Fruit fly (Drosophila melanogaster) whole organism, embryonic: ENCODE data around the gene CG14667.

ENCODE experiments used
- BEAF-32 ChIP-seq: fragments of 200-800 bp; sonication (Bioruptor generic); optimal IDR thresholded peaks from 3 replicates; lab custom pipeline; 2017; ENCODE audit warnings: missing biosample characterization, missing genetic modification characterization, mild to moderate bottlenecking, moderate library complexity, missing genetic modification reagents
- CG10565 ChIP-seq: fragments of 200-800 bp; sonication (Bioruptor generic); optimal IDR thresholded peaks from 3 replicates; lab custom pipeline; 2016; ENCODE audit warnings: missing biosample characterization, mild to moderate bottlenecking, missing genetic modification characterization
- CG11456 ChIP-seq: fragments of 200-800 bp; sonication (Bioruptor generic); IDR thresholded peaks from 3 replicates; pipeline ENCODE4 v1.3.6; 2022; ENCODE audit warnings: missing biosample characterization, missing genetic modification characterization
- CG13424 ChIP-seq: fragments of 200-800 bp; sonication (Bioruptor generic); optimal IDR thresholded peaks from 2 replicates; lab custom pipeline; 2019; ENCODE audit warnings: missing biosample characterization, mild to moderate bottlenecking, missing genetic modification characterization, moderate library complexity
- CG14441 ChIP-seq: fragments of 200-800 bp; sonication (Bioruptor generic); IDR thresholded peaks from 2 replicates; pipeline ENCODE4 v1.3.6; 2022; ENCODE audit warnings: missing biosample characterization, missing genetic modification characterization
- CG15601 ChIP-seq: fragments of 200-800 bp; sonication (Bioruptor generic); optimal IDR thresholded peaks from 3 replicates; lab custom pipeline; 2019; ENCODE audit warnings: missing biosample characterization, mild to moderate bottlenecking, missing genetic modification characterization, moderate library complexity
- CG16779 ChIP-seq: fragments of 200-800 bp; sonication (Bioruptor generic); IDR thresholded peaks from 2 replicates; pipeline ENCODE4 v1.3.6; 2022; ENCODE audit warnings: missing biosample characterization, missing genetic modification characterization
- CG16813 ChIP-seq: fragments of 200-800 bp; sonication (Bioruptor generic); IDR thresholded peaks from 3 replicates; pipeline ENCODE4 v1.3.6; 2022; ENCODE audit warnings: missing biosample characterization, missing genetic modification characterization; ENCODE audit not compliant: partially characterized antibody
- CG17186 ChIP-seq: fragments of 200-800 bp; sonication (Bioruptor generic); optimal IDR thresholded peaks from 3 replicates; lab custom pipeline; 2017; ENCODE audit warnings: missing biosample characterization, missing genetic modification reagents, missing genetic modification characterization
- CG17802 ChIP-seq: fragments of 200-800 bp; sonication (Bioruptor generic); optimal IDR thresholded peaks from 2 replicates; lab custom pipeline; 2018; ENCODE audit warnings: missing biosample characterization, mild to moderate bottlenecking, missing genetic modification characterization, moderate library complexity
- CG18011 ChIP-seq: fragments of 200-800 bp; sonication (Bioruptor generic); optimal IDR thresholded peaks from 2 replicates; lab custom pipeline; 2017; ENCODE audit warnings: missing biosample characterization, missing genetic modification characterization, mild to moderate bottlenecking, moderate library complexity, missing genotype
- CG2875 ChIP-seq: fragments of 200-800 bp; sonication (Bioruptor generic); optimal IDR thresholded peaks from 2 replicates; lab custom pipeline; 2017; ENCODE audit warnings: missing biosample characterization, mild to moderate bottlenecking, missing genetic modification characterization, missing genetic modification reagents
- CG32767 ChIP-seq: fragments of 200-800 bp; sonication (Bioruptor generic); IDR thresholded peaks from 2 replicates; pipeline ENCODE4 v1.3.6; 2022; ENCODE audit warnings: missing biosample characterization, missing genetic modification characterization
- CG3847 ChIP-seq: fragments of 200-800 bp; sonication (Bioruptor generic); IDR thresholded peaks from 2 replicates; pipeline ENCODE4 v1.3.6; 2022; ENCODE audit warnings: missing biosample characterization, missing genetic modification characterization
- CG42726 ChIP-seq: fragments of 200-800 bp; sonication (Bioruptor generic); IDR thresholded peaks from 2 replicates; pipeline ENCODE4 v1.3.6; 2022; ENCODE audit warnings: missing biosample characterization, missing genetic modification characterization; ENCODE audit not compliant: partially characterized antibody
- CG6272 ChIP-seq: fragments of 200-800 bp; sonication (Bioruptor generic); IDR thresholded peaks from 2 replicates; pipeline ENCODE4 v1.3.6; 2022; ENCODE audit warnings: missing biosample characterization, missing genetic modification characterization
- CG7372 ChIP-seq: fragments of 200-800 bp; sonication (Bioruptor generic); IDR thresholded peaks from 2 replicates; pipeline ENCODE4 v1.3.6; 2022; ENCODE audit warnings: missing biosample characterization, missing genetic modification characterization
- CG8359 ChIP-seq: fragments of 200-800 bp; sonication (Bioruptor generic); optimal IDR thresholded peaks from 2 replicates; lab custom pipeline; 2017; ENCODE audit warnings: missing biosample characterization, mild to moderate bottlenecking, missing genetic modification characterization, borderline replicate concordance
- CG8765 ChIP-seq: fragments of 200-800 bp; sonication (Bioruptor generic); IDR thresholded peaks from 2 replicates; pipeline ENCODE4 v1.3.6; 2022; ENCODE audit warnings: missing biosample characterization, missing genetic modification characterization
- CG9876 ChIP-seq: fragments of 200-800 bp; sonication (Bioruptor generic); optimal IDR thresholded peaks from 2 replicates; lab custom pipeline; 2016; ENCODE audit warnings: missing biosample characterization, missing genetic modification characterization
- Dll ChIP-seq: fragments of 200-800 bp; sonication (Bioruptor generic); IDR thresholded peaks from 4 replicates; pipeline ENCODE4 v1.3.6; 2022; ENCODE audit warnings: missing biosample characterization, missing genetic modification characterization; ENCODE audit not compliant: partially characterized antibody
- Dref ChIP-seq: fragments of 200-800 bp; sonication (Bioruptor generic); IDR thresholded peaks from 2 replicates; pipeline ENCODE4 v1.3.6; 2022; ENCODE audit warnings: missing biosample characterization, missing genetic modification characterization
- ERR ChIP-seq: fragments of 200-800 bp; sonication (Bioruptor generic); optimal IDR thresholded peaks from 2 replicates; lab custom pipeline; 2016; ENCODE audit warnings: missing biosample characterization, missing genetic modification characterization
- Ets65A ChIP-seq: fragments of 200-800 bp; sonication (Bioruptor generic); peaks from one replicate; lab custom pipeline; 2016; ENCODE audit warnings: missing biosample characterization, missing genetic modification characterization
- H15 ChIP-seq: fragments of 200-800 bp; sonication (Bioruptor generic); IDR thresholded peaks from 3 replicates; pipeline ENCODE4 v1.3.6; 2022; ENCODE audit warnings: missing biosample characterization, missing genetic modification characterization
- HLHmδ ChIP-seq: fragments of 200-800 bp; sonication (Bioruptor generic); optimal IDR thresholded peaks from 2 replicates; lab custom pipeline; 2018; ENCODE audit warnings: missing biosample characterization, mild to moderate bottlenecking, missing genetic modification characterization, moderate library complexity
- Hr39 ChIP-seq: fragments of >200 bp; optimal IDR thresholded peaks from 2 replicates; lab custom pipeline; 2017
- Mes4 ChIP-seq: fragments of 200-800 bp; sonication (Bioruptor generic); optimal IDR thresholded peaks from 2 replicates; lab custom pipeline; 2016; ENCODE audit warnings: missing biosample characterization, missing genetic modification characterization
- PHDP ChIP-seq: fragments of 200-800 bp; sonication (Bioruptor generic); optimal IDR thresholded peaks from 3 replicates; lab custom pipeline; 2018; ENCODE audit warnings: missing biosample characterization, mild to moderate bottlenecking, missing genetic modification characterization, moderate library complexity
- TFAM ChIP-seq: fragments of 200-800 bp; sonication (Bioruptor generic); optimal IDR thresholded peaks from 2 replicates; lab custom pipeline; 2017; ENCODE audit warnings: missing biosample characterization, missing genetic modification characterization, inconsistent platforms
- Vsx1 ChIP-seq: fragments of 200-800 bp; sonication (Bioruptor generic); optimal IDR thresholded peaks from 2 replicates; lab custom pipeline; 2017; ENCODE audit warnings: missing biosample characterization, mild to moderate bottlenecking, missing genetic modification characterization, missing genetic modification reagents
- ac ChIP-seq: fragments of 200-800 bp; sonication (Bioruptor generic); optimal IDR thresholded peaks from 3 replicates; lab custom pipeline; 2017; ENCODE audit warnings: missing biosample characterization, mild to moderate bottlenecking, missing genetic modification characterization
- bcd ChIP-seq: fragments of 200-800 bp; sonication (Bioruptor generic); optimal IDR thresholded peaks from 2 replicates; lab custom pipeline; 2017; ENCODE audit warnings: missing biosample characterization, mild to moderate bottlenecking, missing genetic modification characterization
- corto ChIP-seq: fragments of 200-800 bp; sonication (Bioruptor generic); optimal IDR thresholded peaks from 2 replicates; lab custom pipeline; 2016; ENCODE audit warnings: missing biosample characterization, mild to moderate bottlenecking, missing genetic modification characterization, moderate library complexity
- gce ChIP-seq: fragments of 200-800 bp; sonication (Bioruptor generic); IDR thresholded peaks from 3 replicates; pipeline ENCODE4 v1.3.6; 2022; ENCODE audit warnings: missing biosample characterization, missing genetic modification characterization
- grn ChIP-seq: fragments of 200-800 bp; sonication (Bioruptor generic); optimal IDR thresholded peaks from 3 replicates; lab custom pipeline; 2017; ENCODE audit warnings: missing biosample characterization, missing genetic modification characterization
- gsb ChIP-seq: fragments of 200-800 bp; sonication (Bioruptor generic); IDR thresholded peaks from 2 replicates; pipeline ENCODE4 v1.3.6; 2022; ENCODE audit warnings: missing biosample characterization, missing genetic modification characterization
- h ChIP-seq: fragments of >200 bp; optimal IDR thresholded peaks from 2 replicates; lab custom pipeline; 2017
- hb ChIP-seq: fragments of 200-800 bp; sonication (Bioruptor generic); IDR thresholded peaks from 3 replicates; pipeline ENCODE4 v1.3.6; 2022; ENCODE audit warnings: missing biosample characterization, missing genetic modification characterization; ENCODE audit not compliant: partially characterized antibody
- jing ChIP-seq: fragments of 200-800 bp; sonication (Bioruptor generic); optimal IDR thresholded peaks from 2 replicates; lab custom pipeline; 2018; ENCODE audit warnings: missing biosample characterization, mild to moderate bottlenecking, missing genetic modification characterization
- jumu ChIP-seq: fragments of 200-800 bp; sonication (Bioruptor generic); optimal IDR thresholded peaks from 3 replicates; lab custom pipeline; 2016; ENCODE audit warnings: missing biosample characterization, missing genetic modification characterization
- lbe ChIP-seq: fragments of 200-800 bp; sonication (Bioruptor generic); optimal IDR thresholded peaks from 2 replicates; lab custom pipeline; 2016; ENCODE audit warnings: missing biosample characterization, mild to moderate bottlenecking, missing genetic modification characterization
- oc ChIP-seq: fragments of 200-800 bp; sonication (Bioruptor generic); optimal IDR thresholded peaks from 2 replicates; lab custom pipeline; 2018; ENCODE audit warnings: missing biosample characterization, mild to moderate bottlenecking, missing genetic modification characterization, moderate library complexity
- p53 ChIP-seq: fragments of 200-800 bp; sonication (Bioruptor generic); optimal IDR thresholded peaks from 2 replicates; lab custom pipeline; 2016; ENCODE audit warnings: missing biosample characterization, missing genetic modification characterization
- rib ChIP-seq: fragments of 200-800 bp; sonication (Bioruptor generic); IDR thresholded peaks from 2 replicates; pipeline ENCODE4 v1.3.6; 2022; ENCODE audit warnings: missing biosample characterization, missing genetic modification characterization
- row ChIP-seq: fragments of 200-800 bp; sonication (Bioruptor generic); IDR thresholded peaks from 3 replicates; pipeline ENCODE4 v1.3.6; 2022; ENCODE audit warnings: missing biosample characterization, missing genetic modification characterization
- tgo ChIP-seq: fragments of 200-800 bp; sonication (Bioruptor generic); IDR thresholded peaks from 3 replicates; pipeline ENCODE4 v1.3.6; 2022; ENCODE audit warnings: missing biosample characterization, missing genetic modification characterization
- tll ChIP-seq, 2 experiments: fragments of 200-800 bp in 1 of 2; fragments of >200 bp in 1 of 2; sonication (Bioruptor generic) in 1 of 2; optimal IDR thresholded peaks; 2 replicates each; lab custom pipeline; 2017 to 2019; ENCODE audit warnings: missing biosample characterization in 2 of 2, missing genetic modification characterization in 2 of 2, mild to moderate bottlenecking in 1 of 2, moderate library complexity in 1 of 2
- tna ChIP-seq: fragments of 200-800 bp; sonication (Bioruptor generic); IDR thresholded peaks from 2 replicates; pipeline ENCODE4 v1.3.6; 2022; ENCODE audit warnings: missing biosample characterization, missing genetic modification characterization; ENCODE audit not compliant: partially characterized antibody
- unc-4 ChIP-seq: fragments of 200-800 bp; sonication (Bioruptor generic); IDR thresholded peaks from 2 replicates; pipeline ENCODE4 v1.3.6; 2022; ENCODE audit warnings: missing biosample characterization, missing genetic modification characterization; ENCODE audit not compliant: partially characterized antibody

The CG14667 gene

dm6 chr3R:5367512-5368169 is 7.2 kb upstream of the CG14667 start (continued):
- TF ChIP-seq Hr39 (lab: Kevin White, UChicago) (no peak), h (lab: Kevin White, UChicago) (no peak), tgo (no peak), p53 (GFP tag; lab: Kevin White, UChicago) (no peak), oc (tag; lab: Kevin White, UChicago) (no peak), bcd (GFP tag; lab: Kevin White, UChicago) (no peak), CG6272 (GFP tag; lab: Robert Waterston, UW) (no peak), Ets65A (GFP tag; lab: Kevin White, UChicago) (no peak), lbe (GFP tag; lab: Kevin White, UChicago) (no peak), CG18011 (no peak), gsb (no peak), CG32767 (GFP tag; lab: Robert Waterston, UW) (peak; percentile 79), ac (GFP tag; lab: Kevin White, UChicago) (peak; percentile 81), CG11456 (GFP tag; lab: Robert Waterston, UW) (peak; percentile 51; the same call in 1 of the 3 replicates), CG10565 (GFP tag; lab: Kevin White, UChicago) (no peak), CG8765 (GFP tag; lab: Robert Waterston, UW) (no peak), BEAF-32 (GFP tag; lab: Kevin White, UChicago) (no peak), PHDP (tag; lab: Kevin White, UChicago) (no peak), unc-4 (GFP tag; lab: Robert Waterston, UW) (0 out of 2 replicates have a peak, but pooled peaks have one; percentile 13), gce (GFP tag; lab: Robert Waterston, UW) (0 out of 3 replicates have a peak, but pooled peaks have one; percentile 33), Dref (peak; percentile 35; the same call in 1 of the 2 replicates), CG8359 (GFP tag; lab: Kevin White, UChicago) (no peak), CG17186 (no peak), CG3847 (GFP tag; lab: Robert Waterston, UW) (no peak), CG13424 (tag; lab: Kevin White, UChicago) (no peak), Mes4 (GFP tag; lab: Kevin White, UChicago) (no peak), ERR (GFP tag; lab: Kevin White, UChicago) (no peak), tll (GFP tag; optimal IDR thresholded peaks at IDR 0.05; lab: Kevin White, UChicago) (no peak), TFAM (no peak), CG15601 (no peak), CG9876 (GFP tag; lab: Kevin White, UChicago) (no peak), row (GFP tag; lab: Robert Waterston, UW) (no peak), Dll (GFP tag; lab: Robert Waterston, UW) (peak; percentile 18; the same call in 1 of the 4 replicates), H15 (no peak), corto (GFP tag; lab: Kevin White, UChicago) (no peak), CG16813 (GFP tag; lab: Robert Waterston, UW) (no peak), hb (GFP tag; lab: Robert Waterston, UW) (no peak), grn (no peak), CG7372 (GFP tag; lab: Robert Waterston, UW) (peak; percentile 21; the same call in 1 of the 2 replicates), jumu (GFP tag; lab: Kevin White, UChicago) (no peak), jing (GFP tag; lab: Kevin White, UChicago) (no peak), tna (GFP tag; lab: Robert Waterston, UW) (no peak), HLHmδ (GFP tag; lab: Kevin White, UChicago) (peak; percentile 86), rib (GFP tag; lab: Robert Waterston, UW) (no peak), Vsx1 (GFP tag; lab: Kevin White, UChicago) (no peak), CG2875 (no peak), CG14441 (GFP tag; lab: Robert Waterston, UW) (peak; percentile 31; the same call in 1 of the 2 replicates), CG16779 (GFP tag; lab: Robert Waterston, UW) (no peak), CG42726 (GFP tag; lab: Robert Waterston, UW) (no peak), CG17802 (tag; lab: Kevin White, UChicago) (no peak)
